Fruit fly (Drosophila melanogaster): ENCODE data around the gene tbrd-1.

tbrd-1 gene

DNA sequence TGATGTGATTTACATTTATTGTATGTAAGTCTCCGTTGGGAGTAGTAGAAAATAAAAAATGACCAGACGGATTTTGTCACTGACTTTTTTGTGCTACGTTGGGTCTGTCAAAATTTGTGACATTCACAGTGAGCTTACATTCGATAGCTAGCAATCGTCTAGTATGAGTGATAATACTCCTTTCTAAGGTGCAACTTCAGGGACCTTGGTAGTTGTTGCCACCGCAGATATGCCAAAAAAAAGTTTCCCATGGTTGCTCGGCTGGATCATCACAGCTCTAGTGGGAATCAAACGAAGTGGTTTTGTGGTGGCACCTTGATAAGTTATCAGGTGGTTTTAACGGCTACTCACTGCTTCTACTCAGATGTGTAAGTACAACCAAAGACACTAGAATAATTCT lies at the start of gene tbrd-1:
Gene tbrd-1, minus strand, starts transcription at position 101 of the 400 bp plus-strand sequence.
- TF ChIP-seq EcR (GFP tag; optimal IDR thresholded peaks at IDR 0.05) (no peak), psq (optimal IDR thresholded peaks at IDR 0.05) (no peak), CG8478 (optimal IDR thresholded peaks at IDR 0.05) (no peak), pan (optimal IDR thresholded peaks at IDR 0.05) (no peak), Dll (optimal IDR thresholded peaks at IDR 0.05) (no peak), usp (GFP tag; optimal IDR thresholded peaks at IDR 0.05) (no peak)

DNA sequence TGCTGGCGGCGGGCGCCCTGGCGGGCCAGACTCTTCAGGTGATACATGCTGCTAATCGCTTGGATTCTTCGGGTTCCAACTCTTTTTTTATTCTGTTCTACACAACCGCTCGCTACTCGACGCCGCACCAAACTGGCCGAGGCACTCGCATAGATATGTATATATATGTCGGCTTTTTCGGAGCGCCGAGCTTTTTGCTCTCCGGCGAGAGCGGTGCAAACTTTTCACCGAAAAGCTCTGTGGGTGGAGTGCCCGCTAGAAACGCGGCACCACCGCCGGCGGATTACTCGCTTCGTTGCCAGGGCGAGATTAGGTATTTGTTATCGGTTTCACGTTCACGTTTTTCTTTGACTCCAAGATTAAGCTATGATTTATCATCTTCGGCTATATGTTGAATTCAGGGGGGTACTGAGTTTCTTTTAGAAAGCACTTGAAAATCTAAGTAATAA lies 49.6 kb upstream of the tbrd-1 start, which contains the start of gene Gdh:
Gene Gdh, minus strand, starts transcription at position 137 of the 449 bp plus-strand sequence.
- TF ChIP-seq CG8478 (optimal IDR thresholded peaks at IDR 0.05) (no peak), EcR (GFP tag; optimal IDR thresholded peaks at IDR 0.05) (no peak)

DNA sequence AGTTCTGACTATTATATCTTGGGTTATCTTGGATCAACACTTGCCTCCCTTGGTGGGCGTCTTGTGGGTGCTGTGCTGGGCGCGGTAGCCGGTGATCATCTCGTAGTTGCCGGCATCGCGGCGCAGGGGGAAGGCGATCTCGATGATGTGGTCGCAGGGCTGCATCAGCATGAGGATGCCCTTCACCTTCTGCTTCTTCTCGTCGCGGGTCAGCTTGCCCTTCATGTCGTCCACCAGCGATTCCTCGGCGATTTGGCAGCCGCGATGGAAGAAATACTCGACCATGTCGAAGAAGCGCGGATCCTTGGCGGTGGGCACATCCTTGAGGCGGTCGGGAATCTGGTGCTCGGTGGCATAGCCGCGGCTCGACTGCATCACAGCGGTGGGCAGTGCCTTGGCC lies 49.2 kb upstream of the tbrd-1 start:
- TF ChIP-seq Dll (optimal IDR thresholded peaks at IDR 0.05) (no peak), CG8478 (optimal IDR thresholded peaks at IDR 0.05) (no peak), pan (optimal IDR thresholded peaks at IDR 0.05) (no peak), psq (optimal IDR thresholded peaks at IDR 0.05) (no peak), usp (GFP tag; optimal IDR thresholded peaks at IDR 0.05) (no peak), EcR (GFP tag; optimal IDR thresholded peaks at IDR 0.05) (no peak)

DNA sequence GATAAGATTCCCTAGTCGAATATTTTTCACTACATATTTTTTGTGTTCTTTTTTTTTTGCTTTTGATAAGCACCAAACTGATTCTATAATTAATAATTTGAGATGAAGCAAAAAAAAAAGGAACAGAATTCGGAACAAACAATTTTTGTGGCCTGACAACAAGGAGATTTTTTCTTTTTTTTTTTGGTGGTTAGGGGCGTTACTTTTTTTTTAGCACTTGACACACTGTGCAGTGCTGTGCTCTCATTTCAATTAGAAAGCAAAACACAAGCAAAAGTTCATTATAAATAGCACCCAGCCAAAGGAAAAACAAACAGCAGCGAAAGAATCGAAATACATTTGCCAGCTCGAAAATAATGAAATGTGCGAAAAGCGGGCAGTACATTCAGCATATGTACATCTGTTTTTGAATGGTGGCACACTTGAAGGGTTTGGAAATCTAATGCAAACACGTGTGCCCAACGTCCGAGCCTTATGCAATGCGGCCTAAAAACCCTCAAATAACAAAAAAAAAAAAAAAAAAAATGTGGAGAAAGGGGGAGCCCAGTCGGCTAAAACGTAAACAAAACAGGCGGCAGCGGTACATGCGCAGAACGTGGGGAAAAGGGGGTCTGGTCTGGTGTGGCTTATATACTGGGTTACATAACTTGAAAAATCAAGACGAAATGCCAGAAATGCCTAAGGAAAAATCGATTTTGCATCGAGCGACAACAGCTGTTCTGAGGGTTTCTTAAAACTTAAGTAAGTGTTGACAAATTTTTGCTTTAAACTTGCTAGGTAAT lies 48.5 kb upstream of the tbrd-1 start:
- TF ChIP-seq Dll (optimal IDR thresholded peaks at IDR 0.05) = no peak
- no peak for TF ChIP-seq pan (optimal IDR thresholded peaks at IDR 0.05)
- TF ChIP-seq usp (GFP tag; optimal IDR thresholded peaks at IDR 0.05) = no peak
- no peak for TF ChIP-seq EcR (GFP tag; optimal IDR thresholded peaks at IDR 0.05)
- no peak for TF ChIP-seq CG8478 (optimal IDR thresholded peaks at IDR 0.05)

DNA sequence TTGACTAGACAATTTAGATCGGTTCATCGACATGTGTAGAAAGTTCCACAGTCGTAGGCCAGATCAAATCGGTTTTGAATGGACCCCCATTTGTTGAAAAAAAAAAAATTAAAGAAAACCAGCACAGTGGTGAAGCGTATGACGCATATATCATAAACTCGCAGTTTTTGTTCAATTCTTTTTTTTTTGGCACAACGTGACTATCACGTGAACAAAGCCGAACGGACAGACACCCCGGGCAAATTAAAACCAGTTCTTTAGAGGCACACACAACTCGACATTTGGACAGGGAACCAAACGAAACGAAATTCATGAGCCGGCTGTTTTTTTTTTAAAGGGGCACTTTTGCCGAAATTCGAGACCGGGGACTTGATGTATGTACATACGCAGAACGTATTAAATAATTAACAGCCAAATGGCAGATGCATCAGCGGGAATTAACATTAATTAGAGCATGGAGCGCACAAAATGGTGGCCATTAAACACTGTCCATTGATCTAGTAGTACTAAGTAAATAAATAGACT lies 47.5 kb upstream of the tbrd-1 start:
- TF ChIP-seq pan (optimal IDR thresholded peaks at IDR 0.05) (no peak), Dll (optimal IDR thresholded peaks at IDR 0.05) (no peak), psq (optimal IDR thresholded peaks at IDR 0.05) (no peak), EcR (GFP tag; optimal IDR thresholded peaks at IDR 0.05) (no peak), CG8478 (optimal IDR thresholded peaks at IDR 0.05) (no peak), usp (GFP tag; optimal IDR thresholded peaks at IDR 0.05) (no peak)

DNA sequence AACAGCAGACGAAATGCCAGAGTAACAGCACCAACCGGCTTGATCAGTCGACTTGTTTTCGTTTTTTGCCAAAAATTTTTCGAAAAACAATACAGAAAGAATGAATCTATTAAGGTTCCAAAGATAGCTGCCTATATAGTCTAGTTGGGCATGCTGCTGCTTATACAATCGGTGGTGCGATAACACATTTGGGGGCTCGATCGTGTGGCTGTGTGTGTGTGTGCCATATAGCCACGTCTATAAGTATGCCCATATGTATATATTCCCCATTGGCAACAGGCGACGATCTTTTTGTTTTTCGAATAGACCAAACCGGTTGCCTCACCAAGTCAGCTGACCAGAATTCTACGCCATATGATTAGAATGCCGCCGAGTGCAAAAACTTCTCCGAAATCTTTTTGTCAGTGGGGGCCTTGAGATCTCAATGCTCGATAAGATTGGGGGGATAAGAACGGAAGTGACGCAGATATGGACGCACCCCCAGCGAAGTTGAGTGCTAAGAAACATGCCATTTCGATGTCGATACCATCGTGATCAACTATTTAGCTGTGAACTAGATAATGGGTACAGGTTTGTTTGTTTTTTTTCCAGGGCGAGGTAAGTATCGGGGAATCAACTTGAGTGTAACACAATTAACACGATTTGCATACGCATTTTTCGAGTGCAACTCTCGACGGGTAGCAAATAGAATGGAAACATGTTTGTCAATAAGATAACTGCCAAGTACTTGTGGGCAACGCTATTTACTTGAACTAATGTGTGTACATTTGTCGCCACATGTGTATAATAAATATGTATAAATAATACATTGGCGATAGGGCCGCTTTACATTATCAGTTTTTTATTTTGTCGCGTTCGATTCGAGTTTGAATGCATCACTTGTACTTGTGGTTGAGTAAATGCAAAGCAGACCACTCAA lies 46.8 kb upstream of the tbrd-1 start:
- no peak for TF ChIP-seq pan (optimal IDR thresholded peaks at IDR 0.05)
- TF ChIP-seq EcR (GFP tag; optimal IDR thresholded peaks at IDR 0.05) = no peak
- no peak for TF ChIP-seq usp (GFP tag; optimal IDR thresholded peaks at IDR 0.05)

DNA sequence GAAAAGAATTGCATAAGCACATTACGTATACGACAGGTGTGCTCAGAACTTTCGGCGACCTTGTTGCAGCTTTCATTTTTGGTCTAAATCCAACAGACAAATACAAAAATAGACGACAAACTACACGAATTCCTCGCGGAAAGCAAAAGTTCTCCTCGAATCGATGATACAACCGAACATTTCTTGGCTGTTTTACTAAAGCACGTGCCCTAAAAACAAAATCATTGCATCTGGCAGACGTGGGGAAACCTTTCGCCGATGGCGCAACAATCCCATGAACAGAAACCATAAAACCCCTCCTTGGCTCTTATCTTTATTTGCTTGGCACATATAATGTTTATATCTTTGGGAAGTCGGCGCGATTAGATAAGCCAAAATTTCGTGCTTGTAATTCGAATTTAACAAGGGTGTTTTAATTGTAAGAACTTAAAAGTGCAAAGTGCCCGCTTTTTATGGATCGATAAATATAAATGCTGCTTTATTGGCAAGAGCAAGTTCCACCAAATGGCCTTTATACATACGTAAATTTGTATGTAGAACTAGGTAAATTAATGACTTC lies 45.3 kb upstream of the tbrd-1 start:
- TF ChIP-seq psq (optimal IDR thresholded peaks at IDR 0.05) (no peak), EcR (GFP tag; optimal IDR thresholded peaks at IDR 0.05) (no peak), usp (GFP tag; optimal IDR thresholded peaks at IDR 0.05) (no peak), CG8478 (optimal IDR thresholded peaks at IDR 0.05) (no peak), Dll (optimal IDR thresholded peaks at IDR 0.05) (no peak), pan (optimal IDR thresholded peaks at IDR 0.05) (no peak)

DNA sequence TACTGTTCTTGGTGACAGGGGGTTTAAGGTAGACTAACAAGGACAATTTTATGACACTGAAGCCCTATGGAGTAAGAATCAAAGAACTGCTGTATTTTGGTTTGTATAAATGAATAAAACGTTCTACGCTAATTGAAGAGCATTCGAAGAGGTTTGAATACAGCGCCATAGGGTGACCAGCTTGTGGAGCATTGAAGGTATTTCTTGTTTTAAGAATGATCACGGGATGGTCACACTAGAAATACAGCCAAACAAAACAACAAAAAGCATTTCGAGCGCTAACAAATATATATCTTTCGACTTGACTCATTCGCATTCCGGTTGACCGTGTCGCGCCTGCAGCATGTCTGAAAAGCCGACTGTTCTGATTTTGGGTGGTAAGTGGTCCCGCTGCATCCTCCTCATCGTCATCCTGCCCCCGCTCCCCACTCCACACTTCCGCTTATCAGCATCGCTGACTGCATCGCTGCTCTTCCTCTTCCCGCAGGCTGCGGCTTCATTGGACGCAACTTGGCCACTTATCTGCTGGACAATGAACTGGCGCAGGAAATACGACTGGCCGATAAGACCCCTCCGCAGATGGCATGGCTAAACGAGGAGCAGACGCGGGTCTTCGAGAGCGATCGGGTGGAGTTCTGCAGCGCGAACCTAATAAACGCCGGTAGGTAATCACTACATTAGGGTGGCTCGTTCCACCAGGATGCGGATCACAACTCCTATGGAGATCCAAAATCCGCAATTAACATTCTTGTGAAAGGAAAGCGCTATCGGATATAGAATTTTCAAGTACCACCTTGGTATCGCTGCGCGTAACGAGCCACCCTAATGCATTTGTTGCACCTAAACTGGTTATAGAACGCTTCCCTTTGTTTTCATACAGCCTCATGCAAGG lies 40.6 kb upstream of the tbrd-1 start, which contains the start of gene CG5854:
Gene CG5854, plus strand, starts transcription at position 229 of the 892 bp plus-strand sequence.
- TF ChIP-seq EcR (GFP tag; optimal IDR thresholded peaks at IDR 0.05) (no peak), psq (optimal IDR thresholded peaks at IDR 0.05) (no peak), pan (optimal IDR thresholded peaks at IDR 0.05) (no peak), usp (GFP tag; optimal IDR thresholded peaks at IDR 0.05) (no peak), CG8478 (optimal IDR thresholded peaks at IDR 0.05) (no peak), Dll (optimal IDR thresholded peaks at IDR 0.05) (no peak)

DNA sequence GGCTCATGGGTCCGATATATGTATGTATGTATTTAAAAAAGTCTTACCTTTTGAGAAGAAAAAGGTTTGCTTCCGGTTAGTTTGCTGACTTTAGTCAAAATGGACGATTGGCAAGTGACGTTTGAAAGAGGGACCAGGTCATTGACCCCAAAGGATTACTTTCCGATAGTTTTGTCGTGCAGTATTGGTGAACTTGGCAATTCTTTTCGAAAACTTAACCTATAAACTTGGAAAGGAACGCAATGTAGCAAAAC lies 40.0 kb upstream of the tbrd-1 start, which contains the start of gene RpS19b:
Gene RpS19b, minus strand, starts transcription at position 101 of the 254 bp plus-strand sequence.
- no peak for TF ChIP-seq psq (optimal IDR thresholded peaks at IDR 0.05)

DNA sequence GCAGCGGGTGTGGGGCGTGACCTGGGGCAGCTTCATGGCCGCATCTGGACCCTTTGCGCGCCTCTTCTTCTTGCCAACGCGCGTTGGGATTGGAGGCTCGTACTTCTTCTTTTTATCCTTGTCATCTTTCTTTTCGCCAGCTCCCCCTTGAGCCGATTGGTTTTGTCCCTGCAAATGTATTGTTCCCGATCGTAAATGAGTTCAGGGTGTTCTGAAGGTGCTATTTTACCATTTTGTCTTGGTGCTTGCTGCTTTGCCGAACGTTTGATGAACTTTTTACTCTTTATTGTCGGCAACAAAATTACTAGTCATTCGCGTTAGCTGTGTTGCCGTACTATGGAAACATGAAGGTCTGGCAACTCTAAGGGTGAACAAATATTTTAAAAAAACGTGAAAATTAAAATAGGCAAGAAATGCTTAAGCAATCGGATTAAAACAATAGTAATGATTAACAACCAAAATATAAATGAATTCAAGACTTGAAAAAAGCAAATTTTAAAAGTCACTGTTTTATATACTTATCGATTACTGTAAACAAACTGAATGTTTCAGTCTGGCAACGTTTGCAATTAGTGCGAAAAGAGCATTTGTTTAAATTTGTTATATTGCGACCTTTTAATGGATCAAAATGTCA lies 37.9 kb upstream of the tbrd-1 start, which contains the start of the genes Rpt2 and CG13599:
Gene Rpt2, minus strand, starts transcription at position 464 of the 634 bp plus-strand sequence.
Gene CG13599, plus strand, starts transcription at position 545 of the 634 bp plus-strand sequence.
- TF ChIP-seq Dll (optimal IDR thresholded peaks at IDR 0.05) (no peak), pan (optimal IDR thresholded peaks at IDR 0.05) (no peak), psq (optimal IDR thresholded peaks at IDR 0.05) (no peak), EcR (GFP tag; optimal IDR thresholded peaks at IDR 0.05) (no peak), usp (GFP tag; optimal IDR thresholded peaks at IDR 0.05) (no peak), CG8478 (optimal IDR thresholded peaks at IDR 0.05) (no peak)
